Fruit fly (Drosophila melanogaster): ENCODE measurements around the gene CG7203.

The CG7203 gene

dm6 chr2L:7777979-7778692 lies 25.1 kb upstream of the CG7203 start, which contains the start of gene CG7179:
Gene CG7179, minus strand, starts transcription at chr2L:7778029.
- TF ChIP-seq h (optimal IDR thresholded peaks at IDR 0.05): no peak
- TF ChIP-seq Sin3A (optimal IDR thresholded peaks at IDR 0.05): no peak
- TF ChIP-seq ttk (optimal IDR thresholded peaks at IDR 0.05): no peak
- TF ChIP-seq insv (optimal IDR thresholded peaks at IDR 0.05): no peak
- TF ChIP-seq Myc (optimal IDR thresholded peaks at IDR 0.05): no peak
- TF ChIP-seq psq (optimal IDR thresholded peaks at IDR 0.05): no peak

DNA sequence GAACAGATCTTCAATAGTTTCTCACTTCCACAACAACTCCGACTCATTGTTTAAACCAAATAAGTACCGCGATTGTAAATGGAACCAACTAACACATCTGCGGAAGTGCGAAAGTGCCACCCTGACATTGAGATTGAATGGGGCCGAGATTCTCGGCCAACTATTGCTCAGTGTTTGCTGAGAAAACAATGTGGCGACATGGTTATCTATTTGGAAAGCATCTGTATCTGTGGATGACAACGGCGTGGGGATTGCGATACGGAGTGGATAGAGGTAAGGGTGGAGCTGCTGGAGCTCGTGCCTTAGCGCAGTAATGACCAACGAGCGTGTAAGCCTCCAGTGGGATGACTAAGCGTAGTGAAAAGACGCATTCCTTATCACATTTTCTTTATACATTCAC lies 22.3 kb upstream of the CG7203 start:
- TF ChIP-seq insv (optimal IDR thresholded peaks at IDR 0.05): no peak
- no peak for TF ChIP-seq Sin3A (optimal IDR thresholded peaks at IDR 0.05)
- TF ChIP-seq ttk (optimal IDR thresholded peaks at IDR 0.05): no peak
- no peak for TF ChIP-seq h (optimal IDR thresholded peaks at IDR 0.05)

dm6 chr2L:7771891-7772290 lies 18.9 kb upstream of the CG7203 start:
- no peak for TF ChIP-seq Myc (optimal IDR thresholded peaks at IDR 0.05)
- no peak for TF ChIP-seq insv (optimal IDR thresholded peaks at IDR 0.05)
- TF ChIP-seq Sin3A (optimal IDR thresholded peaks at IDR 0.05): no peak
- TF ChIP-seq h (optimal IDR thresholded peaks at IDR 0.05): no peak
- TF ChIP-seq psq (optimal IDR thresholded peaks at IDR 0.05): no peak
- TF ChIP-seq ttk (optimal IDR thresholded peaks at IDR 0.05): no peak

dm6 chr2L:7767328-7767727 lies 14.3 kb upstream of the CG7203 start, which contains the start of gene CG7191:
Gene CG7191, plus strand, starts transcription at chr2L:7767628.
- no peak for TF ChIP-seq h (optimal IDR thresholded peaks at IDR 0.05)
- TF ChIP-seq insv (optimal IDR thresholded peaks at IDR 0.05): no peak
- no peak for TF ChIP-seq Sin3A (optimal IDR thresholded peaks at IDR 0.05)
- no peak for TF ChIP-seq Myc (optimal IDR thresholded peaks at IDR 0.05)
- no peak for TF ChIP-seq ttk (optimal IDR thresholded peaks at IDR 0.05)
- no peak for TF ChIP-seq psq (optimal IDR thresholded peaks at IDR 0.05)

dm6 chr2L:7756835-7757234 lies 3.8 kb upstream of the CG7203 start:
- no peak for TF ChIP-seq Myc (optimal IDR thresholded peaks at IDR 0.05)
- no peak for TF ChIP-seq ttk (optimal IDR thresholded peaks at IDR 0.05)
- no peak for TF ChIP-seq h (optimal IDR thresholded peaks at IDR 0.05)
- TF ChIP-seq Sin3A (optimal IDR thresholded peaks at IDR 0.05): no peak
- no peak for TF ChIP-seq psq (optimal IDR thresholded peaks at IDR 0.05)
- TF ChIP-seq insv (optimal IDR thresholded peaks at IDR 0.05): no peak

dm6 chr2L:7754539-7754938 lies 1.6 kb upstream of the CG7203 start:
- TF ChIP-seq h (optimal IDR thresholded peaks at IDR 0.05): no peak
- TF ChIP-seq ttk (optimal IDR thresholded peaks at IDR 0.05): no peak
- TF ChIP-seq Myc (optimal IDR thresholded peaks at IDR 0.05): no peak
- no peak for TF ChIP-seq Sin3A (optimal IDR thresholded peaks at IDR 0.05)
- TF ChIP-seq insv (optimal IDR thresholded peaks at IDR 0.05): no peak
- TF ChIP-seq psq (optimal IDR thresholded peaks at IDR 0.05): no peak

DNA sequence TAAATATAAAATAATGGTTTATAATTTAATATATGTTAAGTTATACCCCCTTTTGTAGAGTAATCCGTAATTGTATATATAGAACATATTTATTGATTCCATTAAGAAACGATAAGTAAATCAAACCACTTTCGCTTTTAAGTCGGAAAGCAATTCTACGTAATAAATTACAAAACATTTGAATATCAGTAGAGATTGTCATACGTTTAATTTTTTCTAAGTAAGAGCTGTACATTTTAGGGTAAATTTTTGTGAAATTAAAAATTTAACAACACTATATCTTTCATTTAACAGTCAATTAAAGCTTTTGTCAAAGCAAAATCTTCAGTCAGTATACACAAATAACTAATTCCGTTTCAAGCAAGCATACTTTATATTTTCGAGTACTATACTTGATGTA lies 888 bp upstream of the CG7203 start, which contains the start of gene CG46025:
Gene CG46025 (plus strand): TSS at position 301 of the 400 bp plus-strand sequence.
- TF ChIP-seq h (optimal IDR thresholded peaks at IDR 0.05) (no peak), Myc (optimal IDR thresholded peaks at IDR 0.05) (no peak), Sin3A (optimal IDR thresholded peaks at IDR 0.05) (no peak)

- TF ChIP-seq Sin3A (optimal IDR thresholded peaks at IDR 0.05): no peak
- TF ChIP-seq ttk (optimal IDR thresholded peaks at IDR 0.05): no peak
- no peak for TF ChIP-seq h (optimal IDR thresholded peaks at IDR 0.05)
- no peak for TF ChIP-seq psq (optimal IDR thresholded peaks at IDR 0.05)
- TF ChIP-seq insv (optimal IDR thresholded peaks at IDR 0.05): no peak
- no peak for TF ChIP-seq Myc (optimal IDR thresholded peaks at IDR 0.05)
Measured at dm6 chr2L:7750631-7751161, 2.3 kb downstream of the CG7203 start.

- TF ChIP-seq psq (optimal IDR thresholded peaks at IDR 0.05): no peak
- TF ChIP-seq h (optimal IDR thresholded peaks at IDR 0.05): no peak
- TF ChIP-seq Sin3A (optimal IDR thresholded peaks at IDR 0.05): no peak
Measured at dm6 chr2L:7746975-7747374, 6.0 kb downstream of the CG7203 start, which contains the start of gene ATPsynGL. Gene ATPsynGL, plus strand, starts transcription at chr2L:7747275.

DNA sequence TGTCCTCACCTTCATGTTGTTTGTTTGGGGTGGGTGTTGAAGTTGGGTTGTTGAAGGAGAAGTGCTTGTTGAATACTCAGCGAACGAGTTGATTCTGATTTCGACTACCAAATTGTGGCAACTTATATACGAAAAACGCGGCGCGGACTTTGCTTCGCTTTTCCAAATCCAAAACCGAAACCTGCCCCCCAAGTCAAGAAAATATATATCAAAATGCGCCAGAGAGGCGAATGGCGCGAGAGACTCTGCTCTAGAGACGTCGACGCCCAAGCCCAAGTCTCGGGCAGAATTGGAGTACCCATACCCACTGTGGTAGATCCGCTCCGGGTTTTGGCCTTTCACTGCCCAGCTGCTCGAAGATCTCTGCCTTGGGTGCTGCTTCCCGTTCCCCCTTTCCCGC lies 8.2 kb downstream of the CG7203 start, which contains the start of gene CG7214:
Gene CG7214 (minus strand): TSS at position 101 of the 400 bp plus-strand sequence.
- TF ChIP-seq insv (optimal IDR thresholded peaks at IDR 0.05) (no peak), Myc (optimal IDR thresholded peaks at IDR 0.05) (no peak), Sin3A (optimal IDR thresholded peaks at IDR 0.05) (no peak), h (optimal IDR thresholded peaks at IDR 0.05) (no peak), ttk (optimal IDR thresholded peaks at IDR 0.05) (no peak), psq (optimal IDR thresholded peaks at IDR 0.05) (no peak)

- TF ChIP-seq ttk (optimal IDR thresholded peaks at IDR 0.05): no peak
- no peak for TF ChIP-seq h (optimal IDR thresholded peaks at IDR 0.05)
- TF ChIP-seq psq (optimal IDR thresholded peaks at IDR 0.05): no peak
- TF ChIP-seq insv (optimal IDR thresholded peaks at IDR 0.05): no peak
- no peak for TF ChIP-seq Sin3A (optimal IDR thresholded peaks at IDR 0.05)
- TF ChIP-seq Myc (optimal IDR thresholded peaks at IDR 0.05): no peak
Measured at dm6 chr2L:7744208-7744607, 8.8 kb downstream of the CG7203 start.

DNA sequence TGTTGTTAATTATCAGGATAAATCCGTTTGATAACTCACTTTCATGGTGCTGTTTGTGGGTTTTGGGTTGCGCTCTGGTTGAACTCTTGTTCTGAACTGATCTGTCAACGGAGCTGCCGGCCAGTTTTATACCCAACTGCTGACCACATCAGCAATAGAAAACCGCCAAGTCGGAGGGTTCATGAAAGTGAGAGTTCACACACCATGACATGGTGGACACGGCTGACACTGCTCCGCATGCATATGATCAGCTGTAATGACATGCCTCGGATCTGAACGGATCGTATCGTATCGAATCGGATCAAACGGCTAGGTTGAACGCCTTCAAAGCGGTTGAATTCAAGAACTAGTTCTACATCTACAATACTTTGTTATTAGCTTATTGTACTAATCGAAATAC lies 11.5 kb downstream of the CG7203 start, which contains the start of gene Acp1:
Gene Acp1 (minus strand): TSS at position 101 of the 400 bp plus-strand sequence.
- TF ChIP-seq ttk (optimal IDR thresholded peaks at IDR 0.05): no peak
- no peak for TF ChIP-seq insv (optimal IDR thresholded peaks at IDR 0.05)
- TF ChIP-seq Sin3A (optimal IDR thresholded peaks at IDR 0.05): no peak
- TF ChIP-seq Myc (optimal IDR thresholded peaks at IDR 0.05): no peak
- TF ChIP-seq h (optimal IDR thresholded peaks at IDR 0.05): no peak
- TF ChIP-seq psq (optimal IDR thresholded peaks at IDR 0.05): no peak

All from Kc167 (cell line).